Worm (Caenorhabditis elegans): ENCODE data around the gene srx-125.

DNA sequence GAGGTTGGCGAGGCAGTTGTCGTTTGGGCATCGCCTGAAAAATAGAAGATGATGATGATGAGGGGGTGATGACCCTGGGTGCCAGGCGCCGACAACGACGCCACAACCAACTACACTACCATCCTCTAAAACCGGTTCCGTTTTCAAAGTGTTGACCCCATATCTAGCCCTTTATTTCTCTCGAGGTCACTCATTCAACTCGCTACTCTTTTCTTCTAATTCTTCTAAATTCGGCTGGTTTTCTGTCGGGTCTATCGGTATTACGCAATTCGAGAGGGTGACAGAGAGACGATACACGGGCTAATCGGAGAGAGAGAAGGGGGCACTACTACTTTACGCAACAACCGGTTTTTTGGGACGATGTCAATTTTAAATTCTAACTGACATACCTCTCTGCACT is 4.2 kb downstream of the srx-125 start:
- TF ChIP-seq ztf-23 (GFP tag; IDR thresholded peaks at IDR 0.05) = no peak
- TF ChIP-seq T22C8.4 (GFP tag; IDR thresholded peaks at IDR 0.05) = no peak
- no peak for TF ChIP-seq tab-1 (GFP tag; IDR thresholded peaks at IDR 0.05)

Data from whole organism, midembryonic.